Fruit fly (Drosophila melanogaster) whole organism, embryonic: ENCODE data around the gene Fmr1.

ENCODE experiments used
- Aef1 ChIP-seq: fragments of 200-800 bp; sonication (Bioruptor generic); IDR thresholded peaks from 3 replicates; pipeline ENCODE4 v1.3.6; 2022; ENCODE audit warnings: missing biosample characterization, missing genetic modification characterization
- CG10209 ChIP-seq: fragments of 200-800 bp; sonication (Bioruptor generic); optimal IDR thresholded peaks from 3 replicates; lab custom pipeline; 2017; ENCODE audit warnings: missing biosample characterization, mild to moderate bottlenecking, missing genetic modification characterization, missing genetic modification reagents
- CG10267 ChIP-seq: fragments of 200-800 bp; sonication (Bioruptor generic); optimal IDR thresholded peaks from 2 replicates; lab custom pipeline; 2018; ENCODE audit warnings: missing biosample characterization, mild to moderate bottlenecking, missing genetic modification characterization, moderate library complexity
- CG10462 ChIP-seq: fragments of 200-800 bp; sonication (Bioruptor generic); optimal IDR thresholded peaks from 2 replicates; lab custom pipeline; 2016; ENCODE audit warnings: missing biosample characterization, missing genetic modification characterization
- CG11456 ChIP-seq: fragments of 200-800 bp; sonication (Bioruptor generic); IDR thresholded peaks from 3 replicates; pipeline ENCODE4 v1.3.6; 2022; ENCODE audit warnings: missing biosample characterization, missing genetic modification characterization
- CG11560 ChIP-seq: fragments of 200-800 bp; sonication (Bioruptor generic); IDR thresholded peaks from 3 replicates; pipeline ENCODE4 v1.3.6; 2022; ENCODE audit warnings: missing biosample characterization, missing genetic modification characterization
- CG13123 ChIP-seq: fragments of 200-800 bp; sonication (Bioruptor generic); optimal IDR thresholded peaks from 2 replicates; lab custom pipeline; 2016; ENCODE audit warnings: missing biosample characterization, missing genetic modification characterization
- CG15514 ChIP-seq: fragments of 200-800 bp; sonication (Bioruptor generic); optimal IDR thresholded peaks from 3 replicates; lab custom pipeline; 2017; ENCODE audit warnings: missing biosample characterization, missing genetic modification characterization, mild to moderate bottlenecking, moderate library complexity, missing genetic modification reagents
- CG17385 ChIP-seq: fragments of 200-800 bp; sonication (Bioruptor generic); optimal IDR thresholded peaks from 3 replicates; lab custom pipeline; 2018; ENCODE audit warnings: missing biosample characterization, mild to moderate bottlenecking, missing genetic modification characterization
- CG2678 ChIP-seq: fragments of 200-800 bp; sonication (Bioruptor generic); optimal IDR thresholded peaks from 3 replicates; lab custom pipeline; 2019; ENCODE audit warnings: missing biosample characterization, mild to moderate bottlenecking, missing genetic modification characterization, moderate library complexity
- CG2875 ChIP-seq: fragments of 200-800 bp; sonication (Bioruptor generic); optimal IDR thresholded peaks from 2 replicates; lab custom pipeline; 2017; ENCODE audit warnings: missing biosample characterization, mild to moderate bottlenecking, missing genetic modification characterization, missing genetic modification reagents
- CG3407 ChIP-seq: fragments of 200-800 bp; sonication (Bioruptor generic); optimal IDR thresholded peaks from 2 replicates; lab custom pipeline; 2018; ENCODE audit warnings: missing biosample characterization, mild to moderate bottlenecking, missing genetic modification characterization
- CG34376 ChIP-seq: fragments of 200-800 bp; sonication (Bioruptor generic); optimal IDR thresholded peaks from 2 replicates; lab custom pipeline; 2018; ENCODE audit warnings: missing biosample characterization, mild to moderate bottlenecking, missing genetic modification characterization
- CG3847 ChIP-seq: fragments of 200-800 bp; sonication (Bioruptor generic); IDR thresholded peaks from 2 replicates; pipeline ENCODE4 v1.3.6; 2022; ENCODE audit warnings: missing biosample characterization, missing genetic modification characterization
- CG4424 ChIP-seq: fragments of 200-800 bp; sonication (Bioruptor generic); optimal IDR thresholded peaks from 3 replicates; lab custom pipeline; 2016; ENCODE audit warnings: missing biosample characterization, missing genetic modification characterization
- CG8765 ChIP-seq: fragments of 200-800 bp; sonication (Bioruptor generic); IDR thresholded peaks from 2 replicates; pipeline ENCODE4 v1.3.6; 2022; ENCODE audit warnings: missing biosample characterization, missing genetic modification characterization
- CG9609 ChIP-seq: fragments of 200-800 bp; sonication (Bioruptor generic); optimal IDR thresholded peaks from 3 replicates; lab custom pipeline; 2016; ENCODE audit warnings: missing biosample characterization, missing genetic modification characterization
- Camta ChIP-seq: fragments of 200-800 bp; sonication (Bioruptor generic); optimal IDR thresholded peaks from 2 replicates; lab custom pipeline; 2016; ENCODE audit warnings: missing biosample characterization, missing genetic modification characterization
- CrebB ChIP-seq: fragments of 200-800 bp; sonication (Bioruptor generic); optimal IDR thresholded peaks from 3 replicates; lab custom pipeline; 2018; ENCODE audit warnings: missing biosample characterization, mild to moderate bottlenecking, missing genetic modification characterization
- D ChIP-seq, 2 experiments: fragments of 200-800 bp in 1 of 2; fragments of >200 bp in 1 of 2; sonication (Bioruptor generic) in 1 of 2; optimal IDR thresholded peaks; 2 replicates in 1 of 2; 3 replicates in 1 of 2; lab custom pipeline; 2017; ENCODE audit warnings: mild to moderate bottlenecking in 1 of 2, missing biosample characterization in 1 of 2, missing genetic modification characterization in 1 of 2, missing genetic modification reagents in 1 of 2
- Dfd ChIP-seq, 2 experiments: fragments of >200 bp; optimal IDR thresholded peaks; 2 replicates each; lab custom pipeline; 2017; ENCODE audit warnings: missing biosample characterization in 2 of 2, missing genetic modification characterization in 2 of 2
- Dip2 ChIP-seq: fragments of 200-800 bp; sonication (Bioruptor generic); IDR thresholded peaks from 2 replicates; pipeline ENCODE4 v1.3.6; 2022; ENCODE audit warnings: missing biosample characterization, missing genetic modification characterization
- ERR ChIP-seq: fragments of 200-800 bp; sonication (Bioruptor generic); optimal IDR thresholded peaks from 2 replicates; lab custom pipeline; 2016; ENCODE audit warnings: missing biosample characterization, missing genetic modification characterization
- H2.0 ChIP-seq: fragments of 200-800 bp; sonication (Bioruptor generic); IDR thresholded peaks from 2 replicates; pipeline ENCODE4 v1.3.6; 2022; ENCODE audit warnings: missing biosample characterization, missing genetic modification characterization
- Hand ChIP-seq: fragments of 200-800 bp; sonication (Bioruptor generic); optimal IDR thresholded peaks from 2 replicates; lab custom pipeline; 2017; ENCODE audit warnings: mild to moderate bottlenecking, missing biosample characterization, missing genetic modification reagents, missing genetic modification characterization
- MBD-R2 ChIP-seq: fragments of 200-800 bp; sonication (Bioruptor generic); IDR thresholded peaks from 2 replicates; pipeline ENCODE4 v1.3.6; 2022; ENCODE audit warnings: missing biosample characterization, missing genetic modification characterization
- NFAT ChIP-seq: fragments of 200-800 bp; sonication (Bioruptor generic); IDR thresholded peaks from 2 replicates; pipeline ENCODE4 v1.3.6; 2022; ENCODE audit warnings: missing biosample characterization, missing genetic modification characterization
- Sin3A ChIP-seq: fragments of >200 bp; optimal IDR thresholded peaks from 2 replicates; lab custom pipeline; 2018
- Spps ChIP-seq: fragments of 200-800 bp; sonication (Bioruptor generic); optimal IDR thresholded peaks from 2 replicates; lab custom pipeline; 2018; ENCODE audit warnings: missing biosample characterization, mild to moderate bottlenecking, missing genetic modification characterization
- Ssrp ChIP-seq: fragments of 200-800 bp; sonication (Bioruptor generic); optimal IDR thresholded peaks from 2 replicates; lab custom pipeline; 2018; ENCODE audit warnings: missing biosample characterization, mild to moderate bottlenecking, missing genetic modification characterization, moderate library complexity
- ab ChIP-seq: fragments of 200-800 bp; sonication (Bioruptor generic); optimal IDR thresholded peaks from 2 replicates; lab custom pipeline; 2016; ENCODE audit warnings: missing biosample characterization, missing genetic modification characterization
- bcd ChIP-seq: fragments of 200-800 bp; sonication (Bioruptor generic); optimal IDR thresholded peaks from 2 replicates; lab custom pipeline; 2017; ENCODE audit warnings: missing biosample characterization, mild to moderate bottlenecking, missing genetic modification characterization
- cato ChIP-seq: fragments of 200-800 bp; sonication (Bioruptor generic); optimal IDR thresholded peaks from 2 replicates; lab custom pipeline; 2016; ENCODE audit warnings: missing biosample characterization, missing genetic modification characterization, borderline replicate concordance
- croc ChIP-seq: fragments of 200-800 bp; sonication (Bioruptor generic); conservative IDR thresholded peaks from 3 replicates; pipeline ENCODE4 v1.3.6; 2022; ENCODE audit warnings: missing biosample characterization, missing genetic modification characterization
- dan ChIP-seq: fragments of 200-800 bp; sonication (Bioruptor generic); IDR thresholded peaks from 2 replicates; pipeline ENCODE4 v1.3.6; 2022; ENCODE audit warnings: missing biosample characterization, missing genetic modification characterization
- disco-r ChIP-seq: fragments of 200-800 bp; sonication (Bioruptor generic); optimal IDR thresholded peaks from 2 replicates; lab custom pipeline; 2016; ENCODE audit warnings: missing biosample characterization, missing genetic modification characterization
- eve ChIP-seq, 2 experiments: fragments of >200 bp; optimal IDR thresholded peaks; 2 replicates each; lab custom pipeline; 2017; ENCODE audit warnings: missing biosample characterization in 2 of 2, missing genetic modification characterization in 2 of 2
- ewg ChIP-seq: fragments of 200-800 bp; sonication (Bioruptor generic); optimal IDR thresholded peaks from 3 replicates; lab custom pipeline; 2017; ENCODE audit warnings: mild to moderate bottlenecking, missing biosample characterization, missing genetic modification reagents, missing genetic modification characterization
- her ChIP-seq: fragments of 200-800 bp; sonication (Bioruptor generic); optimal IDR thresholded peaks from 2 replicates; lab custom pipeline; 2016; ENCODE audit warnings: missing biosample characterization, missing genetic modification characterization
- inv ChIP-seq: fragments of 200-800 bp; sonication (Bioruptor generic); IDR thresholded peaks from 2 replicates; pipeline ENCODE4 v1.3.6; 2022; ENCODE audit warnings: missing biosample characterization, missing genetic modification characterization; ENCODE audit not compliant: partially characterized antibody
- ken ChIP-seq: fragments of 200-800 bp; sonication (Bioruptor generic); IDR thresholded peaks from 3 replicates; pipeline ENCODE4 v1.3.6; 2022; ENCODE audit warnings: missing biosample characterization, missing genetic modification characterization
- mld ChIP-seq: fragments of 200-800 bp; sonication (Bioruptor generic); IDR thresholded peaks from 3 replicates; pipeline ENCODE4 v1.3.6; 2022; ENCODE audit warnings: missing biosample characterization, missing genetic modification characterization; ENCODE audit not compliant: partially characterized antibody
- pho ChIP-seq: fragments of 200-800 bp; sonication (Bioruptor generic); optimal IDR thresholded peaks from 2 replicates; lab custom pipeline; 2016; ENCODE audit warnings: missing biosample characterization, missing genetic modification characterization
- pita ChIP-seq: fragments of 200-800 bp; sonication (Bioruptor generic); optimal IDR thresholded peaks from 2 replicates; lab custom pipeline; 2017; ENCODE audit warnings: missing biosample characterization, mild to moderate bottlenecking, missing genetic modification characterization
- prd ChIP-seq, 3 experiments: fragments of >200 bp in 2 of 3; fragments of 200-800 bp in 1 of 3; sonication (Bioruptor generic) in 1 of 3; optimal IDR thresholded peaks in 2 of 3; IDR thresholded peaks in 1 of 3; 2 replicates in 2 of 3; 3 replicates in 1 of 3; pipeline versions ENCODE4 v1.3.6 to Lab custom; 2017 to 2022; ENCODE audit warnings: missing biosample characterization in 1 of 3, missing genetic modification characterization in 1 of 3
- trh ChIP-seq: fragments of 200-800 bp; sonication (Bioruptor generic); optimal IDR thresholded peaks from 2 replicates; lab custom pipeline; 2016; ENCODE audit warnings: missing biosample characterization, missing genetic modification characterization
- ttk ChIP-seq: fragments of 200-800 bp; sonication (Bioruptor generic); IDR thresholded peaks from 2 replicates; pipeline ENCODE4 v2.1.2; 2022; ENCODE audit warnings: missing biosample characterization, missing genetic modification characterization
- wor ChIP-seq: fragments of 200-800 bp; sonication (Bioruptor generic); IDR thresholded peaks from 2 replicates; pipeline ENCODE4 v1.3.6; 2022; ENCODE audit warnings: missing biosample characterization, missing genetic modification characterization

Fmr1 gene

DNA sequence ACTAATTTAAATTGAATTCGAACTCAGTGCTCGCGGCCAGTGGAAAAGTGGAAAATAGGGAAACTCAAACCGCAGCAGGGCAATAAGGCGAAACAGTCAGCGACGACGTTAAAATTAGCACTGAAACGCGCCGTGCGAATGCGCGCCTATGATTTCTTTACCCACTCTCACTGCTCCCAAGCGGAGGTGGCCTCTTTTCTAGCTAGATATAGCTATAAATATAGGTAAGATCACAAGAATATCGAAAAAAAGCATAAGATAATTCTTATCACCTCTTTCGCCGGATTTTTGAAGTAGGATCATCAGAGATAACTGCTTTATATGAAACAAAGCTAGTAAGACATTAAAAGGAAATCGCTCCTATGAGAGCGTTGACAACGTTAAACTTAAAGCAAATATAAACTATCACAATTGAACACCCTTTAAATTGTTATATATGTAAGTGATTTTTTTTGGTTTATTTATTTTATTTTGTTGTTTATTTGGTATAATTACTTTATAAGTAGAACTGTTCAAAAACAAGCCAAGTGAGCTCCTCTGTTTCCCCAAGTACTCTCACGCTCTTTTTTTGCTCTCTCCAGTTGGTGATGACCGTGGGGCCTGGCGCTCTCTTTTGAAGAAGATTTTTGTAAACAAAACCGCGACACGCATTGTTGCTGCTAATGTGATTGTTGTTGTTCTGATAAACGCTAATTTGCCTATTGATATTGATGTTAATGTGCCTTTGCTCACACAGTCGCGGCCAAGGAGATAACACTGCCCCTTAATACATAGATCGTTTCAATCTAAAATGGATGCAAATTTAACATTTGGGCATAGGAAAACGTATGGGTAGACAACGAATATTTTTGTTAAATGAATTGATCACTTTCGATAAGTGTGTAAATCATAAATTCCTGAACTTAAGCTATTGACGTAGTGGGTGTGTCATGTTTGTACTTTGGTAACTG is 30.0 kb upstream of the Fmr1 start, which contains the start of gene tws (continued):
- TF ChIP-seq CG4424 (GFP tag; lab: Kevin White, UChicago) (peak; percentile 43), ttk (no peak), inv (no peak), CG3407 (no peak), trh (GFP tag; lab: Kevin White, UChicago) (no peak), CG17385 (GFP tag; lab: Kevin White, UChicago) (peak; percentile 30), disco-r (GFP tag; lab: Kevin White, UChicago) (peak; percentile 53), Sin3A (lab: Kevin White, UChicago) (no peak), CG8765 (GFP tag; lab: Robert Waterston, UW) (no peak), Ssrp (tag; lab: Kevin White, UChicago) (peak; percentile 35), CG3847 (GFP tag; lab: Robert Waterston, UW) (peak; percentile 40; the same call in 1 of the 2 replicates), NFAT (GFP tag; lab: Robert Waterston, UW) (peak; percentile 53; the same call in 1 of the 2 replicates), bcd (GFP tag; lab: Kevin White, UChicago) (peak; percentile 40), CG2678 (tag; lab: Kevin White, UChicago) (peak; percentile 64), ab (GFP tag; lab: Kevin White, UChicago) (no peak), CG34376 (GFP tag; lab: Kevin White, UChicago) (peak; percentile 36), CG15514 (peak; percentile 51), CG9609 (GFP tag; lab: Kevin White, UChicago) (no peak), ken (GFP tag; lab: Robert Waterston, UW) (no peak), prd (optimal IDR thresholded peaks at IDR 0.05; lab: Kevin White, UChicago) (no peak), prd (GFP tag; IDR thresholded peaks at IDR 0.05; lab: Robert Waterston, UW) (peak; percentile 33; the same call in 1 of the 3 replicates), Dip2 (GFP tag; lab: Robert Waterston, UW) (no peak), CG11560 (tag; lab: Robert Waterston, UW) (no peak), ewg (GFP tag; lab: Kevin White, UChicago) (peak; percentile 32), CG13123 (no peak), CG2875 (GFP tag; lab: Kevin White, UChicago) (peak; percentile 18), ERR (GFP tag; lab: Kevin White, UChicago) (no peak), CG10462 (GFP tag; lab: Kevin White, UChicago) (peak; percentile 25), H2.0 (GFP tag; lab: Robert Waterston, UW) (0 out of 2 replicates have a peak, but pooled peaks have one; percentile 24), CG11456 (GFP tag; lab: Robert Waterston, UW) (peak; percentile 52; the same call in 1 of the 3 replicates), Hand (GFP tag; lab: Kevin White, UChicago) (peak; percentile 46), CG10267 (tag; lab: Kevin White, UChicago) (peak; percentile 27), cato (GFP tag; lab: Kevin White, UChicago) (no peak), CG10209 (GFP tag; lab: Kevin White, UChicago) (peak; percentile 66), CrebB (tag; lab: Kevin White, UChicago) (peak; percentile 77), Dfd (GFP tag; optimal IDR thresholded peaks at IDR 0.05; lab: Kevin White, UChicago) (no peak), Spps (tag; lab: Kevin White, UChicago) (no peak), mld (no peak), pita (no peak), croc (GFP tag; lab: Robert Waterston, UW) (no peak), her (GFP tag; lab: Kevin White, UChicago) (peak; percentile 74), D (optimal IDR thresholded peaks at IDR 0.05; lab: Kevin White, UChicago) (no peak), D (GFP tag; optimal IDR thresholded peaks at IDR 0.05; lab: Kevin White, UChicago) (peak; percentile 42), MBD-R2 (GFP tag; lab: Robert Waterston, UW) (peak; percentile 22; the same call in 1 of the 2 replicates), eve (GFP tag; optimal IDR thresholded peaks at IDR 0.05; lab: Kevin White, UChicago) (peak in 1 of 2 experiments; percentile 80), wor (no peak), dan (GFP tag; lab: Robert Waterston, UW) (no peak), Camta (GFP tag; lab: Kevin White, UChicago) (no peak), pho (GFP tag; lab: Kevin White, UChicago) (peak; percentile 48), Aef1 (GFP tag; lab: Robert Waterston, UW) (peak; percentile 28; the same call in 1 of the 3 replicates)
